Worm (Caenorhabditis elegans): ENCODE data around the gene col-74.
"Not testable (repeated sequence)": the region's sequence is repeated elsewhere in the genome, so short reads cannot be mapped to it uniquely, and the experiment has no call there.

The col-74 gene

DNA sequence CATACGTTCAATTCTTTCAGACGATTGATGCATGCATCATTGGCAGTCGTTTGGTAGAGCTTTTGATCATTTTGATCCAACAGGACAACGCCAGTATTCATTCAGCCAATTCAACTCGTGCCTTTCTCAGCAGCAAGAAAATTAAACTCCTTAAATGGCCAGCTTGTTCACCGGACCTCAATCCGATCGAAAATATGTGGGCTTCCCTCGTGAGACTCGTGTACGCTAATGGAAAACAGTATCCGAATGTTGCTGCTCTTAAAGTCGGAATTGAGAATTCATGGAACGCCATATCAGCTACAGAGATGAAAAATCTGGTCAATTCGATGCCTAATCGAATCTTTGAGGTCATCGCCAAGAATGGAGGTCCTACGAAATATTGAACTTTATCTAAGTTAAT lies 14.8 kb upstream of the col-74 start, which contains the start of gene wago-5:
Gene wago-5, minus strand, starts transcription at position 101 of the 400 bp plus-strand sequence.
- not testable (repeated sequence) for TF ChIP-seq pqm-1, eor-1, lin-39 (tag; optimal IDR thresholded peaks at IDR 0.05)

DNA sequence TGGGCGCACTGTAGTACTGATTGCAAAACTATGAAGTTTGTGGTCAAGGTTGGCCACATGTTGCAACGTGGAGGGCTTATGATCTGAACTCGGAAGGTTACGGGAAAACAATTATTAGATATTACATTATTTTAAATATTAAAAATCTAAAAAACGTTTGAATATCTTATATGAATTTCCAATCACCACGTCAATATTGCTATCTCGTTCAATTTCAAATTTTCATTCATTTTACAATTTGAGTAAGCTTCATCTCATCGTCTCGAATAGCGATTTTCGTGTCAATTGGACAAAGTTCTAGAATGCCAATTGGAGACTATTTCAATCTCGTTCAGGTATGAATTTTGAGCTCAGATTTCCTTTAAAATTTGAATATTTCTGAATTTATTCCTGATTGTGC lies 13.8 kb upstream of the col-74 start, which contains the start of gene ZK1248.20:
Gene ZK1248.20, plus strand, starts transcription at position 301 of the 400 bp plus-strand sequence.
- no peak for TF ChIP-seq skn-1 (tag; optimal IDR thresholded peaks at IDR 0.05)

DNA sequence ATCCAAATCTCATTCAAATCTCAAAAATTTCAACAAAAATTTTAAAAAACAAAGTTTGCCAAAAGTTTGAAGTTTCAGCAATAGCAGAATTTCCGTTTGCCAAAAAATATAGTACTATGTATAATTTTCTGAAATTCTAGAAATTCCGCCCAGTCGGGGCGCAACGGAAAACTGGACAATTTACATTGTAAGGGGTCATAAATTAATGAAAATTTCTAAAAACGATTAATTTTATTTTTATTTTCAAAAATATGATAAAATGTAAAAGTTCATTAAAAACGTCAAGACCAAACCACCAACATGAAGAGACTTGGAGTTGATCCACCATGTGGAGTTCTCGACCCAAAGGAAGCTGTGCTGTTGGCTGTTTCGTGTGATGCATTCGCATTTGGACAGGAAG lies 11.9 kb upstream of the col-74 start, which contains the start of gene ZK1248.4:
Gene ZK1248.4, plus strand, starts transcription at position 301 of the 400 bp plus-strand sequence.
- TF ChIP-seq nhr-67 (tag; optimal IDR thresholded peaks at IDR 0.05) = no peak
- no peak for TF ChIP-seq ceh-82 (tag; optimal IDR thresholded peaks at IDR 0.05)
- no peak for TF ChIP-seq ceh-16 (tag; optimal IDR thresholded peaks at IDR 0.05)
- TF ChIP-seq fkh-2 (tag; optimal IDR thresholded peaks at IDR 0.05) = no peak
- no peak for TF ChIP-seq snpc-4 (tag; optimal IDR thresholded peaks at IDR 0.05)
- no peak for TF ChIP-seq unc-62 (GFP tag; optimal IDR thresholded peaks at IDR 0.05)
- TF ChIP-seq nhr-43 (tag; optimal IDR thresholded peaks at IDR 0.05; ENCODE audit: poor library complexity, severe bottlenecking) = no peak
- TF ChIP-seq eor-1 (tag; optimal IDR thresholded peaks at IDR 0.05) = no peak
- TF ChIP-seq nhr-12 (tag; optimal IDR thresholded peaks at IDR 0.05) = no peak
- no peak for TF ChIP-seq nhr-11 (tag; optimal IDR thresholded peaks at IDR 0.05)
- no peak for TF ChIP-seq aly-2 (tag; optimal IDR thresholded peaks at IDR 0.05)

DNA sequence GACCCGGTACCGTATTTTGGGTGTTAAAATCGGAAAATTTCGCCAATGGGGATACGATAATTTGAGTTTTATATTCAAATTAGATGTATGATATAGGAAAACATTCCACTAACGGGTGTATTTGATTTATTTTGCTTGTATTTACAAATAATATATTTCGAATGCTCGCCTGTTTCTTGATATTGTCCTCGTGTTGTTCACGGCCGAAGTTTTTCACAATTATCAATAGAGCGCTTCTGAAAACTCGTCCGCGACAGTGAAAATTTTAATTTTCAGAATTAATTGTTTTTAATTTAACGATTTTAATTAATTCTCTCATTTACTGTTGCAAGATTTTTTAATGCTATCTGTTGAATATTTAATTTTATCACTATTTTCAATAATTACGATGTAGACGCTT lies 10.5 kb upstream of the col-74 start:
- TF ChIP-seq lin-15B (tag; optimal IDR thresholded peaks at IDR 0.05) (peak; percentile 20), pha-4 (tag; optimal IDR thresholded peaks at IDR 0.05) (no peak), nhr-28 (tag; optimal IDR thresholded peaks at IDR 0.05) (no peak), pqm-1 (tag; optimal IDR thresholded peaks at IDR 0.05) (peak; percentile 39), nhr-43 (tag; optimal IDR thresholded peaks at IDR 0.05; ENCODE audit: poor library complexity, severe bottlenecking) (peak; percentile 49), elt-2 (tag; optimal IDR thresholded peaks at IDR 0.05) (peak; percentile 53), ceh-16 (tag; optimal IDR thresholded peaks at IDR 0.05) (no peak), fos-1 (tag; optimal IDR thresholded peaks at IDR 0.05) (no peak), skn-1 (tag; optimal IDR thresholded peaks at IDR 0.05) (peak; percentile 16)

DNA sequence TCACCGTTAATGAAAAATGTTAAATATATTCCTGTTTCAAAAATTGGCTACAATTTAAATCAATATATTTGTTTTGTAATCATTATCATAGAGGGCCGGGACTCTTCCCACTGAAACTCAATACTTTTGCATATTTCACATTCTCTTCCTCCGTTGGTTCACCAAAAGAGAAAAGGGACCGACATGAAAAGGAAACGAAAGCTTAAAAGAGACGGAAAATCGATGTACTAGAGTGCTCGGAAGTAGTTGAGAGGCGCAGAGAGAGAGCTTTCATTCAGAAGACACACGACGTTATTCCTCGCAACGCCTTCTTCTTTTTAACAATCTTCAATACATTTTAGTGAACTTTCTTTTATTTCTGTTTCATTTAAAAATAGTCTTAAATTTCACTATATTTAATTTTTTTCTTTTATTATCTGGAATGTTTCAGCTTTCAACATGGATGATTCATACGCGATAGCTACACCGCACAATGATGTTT lies 9.9 kb upstream of the col-74 start, which contains the start of gene ehs-1:
Gene ehs-1, plus strand, starts transcription at position 431 of the 481 bp plus-strand sequence.
- TF ChIP-seq lin-39 (tag; optimal IDR thresholded peaks at IDR 0.05) = peak; percentile 25
- peak; percentile 43 for TF ChIP-seq nfya-1 (tag; optimal IDR thresholded peaks at IDR 0.05; ENCODE audit: insufficient read depth)
- no peak for TF ChIP-seq ztf-4 (tag; optimal IDR thresholded peaks at IDR 0.05)
- TF ChIP-seq egl-5 (tag; optimal IDR thresholded peaks at IDR 0.05) = no peak
- TF ChIP-seq unc-62 (GFP tag; optimal IDR thresholded peaks at IDR 0.05) = no peak
- peak; percentile 26 for TF ChIP-seq snpc-4 (tag; optimal IDR thresholded peaks at IDR 0.05)
- peak; percentile 8 for TF ChIP-seq lin-15B (tag; optimal IDR thresholded peaks at IDR 0.05)
- TF ChIP-seq sea-2 (GFP tag; optimal IDR thresholded peaks at IDR 0.05) = peak; percentile 65
- no peak for TF ChIP-seq nhr-76 (tag; optimal IDR thresholded peaks at IDR 0.05)
- TF ChIP-seq ceh-28 (tag; optimal IDR thresholded peaks at IDR 0.05) = no peak

DNA sequence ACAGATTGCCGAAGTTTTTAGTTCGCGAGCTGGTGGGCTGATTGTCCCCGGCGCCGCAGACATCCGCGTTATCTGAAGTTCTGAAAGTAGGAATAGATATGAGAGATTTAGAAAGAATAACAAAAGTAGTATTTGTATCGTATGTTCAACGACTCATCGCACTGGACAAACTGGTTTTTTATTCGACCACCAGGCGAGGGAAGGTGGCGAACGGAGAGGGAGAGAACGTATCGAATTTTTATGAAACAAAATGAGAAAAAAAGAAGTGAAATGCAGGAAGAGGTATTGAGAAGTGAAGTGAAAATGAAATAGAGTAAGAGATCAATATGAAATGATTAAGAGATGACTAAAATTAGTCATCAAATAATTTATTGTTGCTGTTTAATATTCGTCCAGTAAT lies 2.8 kb upstream of the col-74 start, which contains the start of gene tbc-2:
Gene tbc-2, minus strand, starts transcription at position 80 of the 400 bp plus-strand sequence.
- TF ChIP-seq elt-2 (tag; optimal IDR thresholded peaks at IDR 0.05) (no peak), nhr-25 (tag; optimal IDR thresholded peaks at IDR 0.05) (peak; percentile 23), nhr-43 (tag; optimal IDR thresholded peaks at IDR 0.05; ENCODE audit: poor library complexity, severe bottlenecking) (no peak), nhr-23 (tag; optimal IDR thresholded peaks at IDR 0.05) (peak; percentile 37)

- TF ChIP-seq sea-2 (GFP tag; optimal IDR thresholded peaks at IDR 0.05) (no peak), nhr-28 (tag; optimal IDR thresholded peaks at IDR 0.05) (no peak), hmg-11 (tag; optimal IDR thresholded peaks at IDR 0.05) (no peak), skn-1 (tag; optimal IDR thresholded peaks at IDR 0.05) (no peak), pha-4 (tag; optimal IDR thresholded peaks at IDR 0.05) (no peak), ama-1 (optimal IDR thresholded peaks at IDR 0.05) (no peak), ceh-16 (tag; optimal IDR thresholded peaks at IDR 0.05) (no peak), snpc-4 (tag; optimal IDR thresholded peaks at IDR 0.05) (no peak), eor-1 (tag; optimal IDR thresholded peaks at IDR 0.05) (no peak), nhr-76 (tag; optimal IDR thresholded peaks at IDR 0.05) (no peak), pqm-1 (tag; optimal IDR thresholded peaks at IDR 0.05) (no peak), ztf-11 (tag; optimal IDR thresholded peaks at IDR 0.05) (no peak), tbx-2 (tag; optimal IDR thresholded peaks at IDR 0.05) (no peak), elt-2 (tag; optimal IDR thresholded peaks at IDR 0.05) (no peak), fkh-10 (GFP tag; optimal IDR thresholded peaks at IDR 0.05) (no peak), fkh-2 (tag; optimal IDR thresholded peaks at IDR 0.05) (no peak)
Measured at ce11 chrII:5828486-5828885, 1.7 kb upstream of the col-74 start, which contains the start of gene ZK1248.11. Gene ZK1248.11, minus strand, starts transcription at chrII:5828586.
